Fruit fly (Drosophila melanogaster): ENCODE results near the gene CG43336.

DNA sequence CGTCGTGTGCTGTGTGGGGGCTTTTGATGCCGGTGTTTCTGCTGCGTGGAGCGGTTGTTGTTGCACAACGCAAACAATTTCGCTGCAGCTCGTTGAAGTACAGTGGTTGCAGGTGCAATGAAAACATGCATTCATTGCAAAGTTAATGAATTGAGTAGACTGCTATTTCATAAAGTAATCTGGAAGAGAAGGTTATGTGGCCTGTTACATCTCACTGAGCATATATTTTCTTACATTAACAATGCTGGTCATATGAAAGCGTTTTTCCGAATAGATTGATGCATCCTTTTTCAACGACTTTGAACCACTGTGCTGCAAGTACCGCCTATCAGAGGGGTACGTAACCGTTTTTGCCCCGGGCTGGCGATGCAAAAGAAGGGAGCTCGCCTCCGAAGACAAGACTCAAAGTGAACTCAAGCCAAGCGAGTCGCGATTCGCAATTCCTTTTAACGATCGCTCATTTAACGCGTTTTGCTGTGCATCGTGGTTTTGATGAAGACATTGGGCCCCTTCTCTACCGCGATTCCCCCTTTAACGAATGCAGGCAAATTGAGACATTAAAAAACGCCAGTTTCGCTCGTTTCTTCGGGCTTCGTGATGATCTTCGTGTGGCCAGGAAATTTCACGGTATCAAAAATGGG lies 14.9 kb downstream of the CG43336 start:
- TF ChIP-seq CG8478 (optimal IDR thresholded peaks at IDR 0.05) (no peak), pan (optimal IDR thresholded peaks at IDR 0.05) (no peak), EcR (GFP tag; optimal IDR thresholded peaks at IDR 0.05) (no peak), psq (optimal IDR thresholded peaks at IDR 0.05) (no peak)
